Fruit fly (Drosophila melanogaster) whole organism, prepupa: ENCODE results near the gene CG14518.

Source experiments
- CG10669 ChIP-seq: fragments of 200-800 bp; sonication (Bioruptor generic); optimal IDR thresholded peaks from 3 replicates; lab custom pipeline; 2018; ENCODE audit warnings: missing biosample characterization, mild to moderate bottlenecking, missing genetic modification characterization, moderate library complexity
- CG11902 ChIP-seq: fragments of 200-800 bp; sonication (Bioruptor generic); optimal IDR thresholded peaks from 3 replicates; lab custom pipeline; 2016; ENCODE audit warnings: missing biosample characterization, missing genetic modification characterization
- CG6854 ChIP-seq: fragments of 200-800 bp; sonication (Bioruptor generic); optimal IDR thresholded peaks from 2 replicates; lab custom pipeline; 2017; ENCODE audit warnings: missing biosample characterization, mild to moderate bottlenecking, missing genetic modification characterization
- eg ChIP-seq: fragments of 200-800 bp; sonication (Bioruptor generic); IDR thresholded peaks from 3 replicates; pipeline ENCODE4 v1.3.6; 2022; ENCODE audit warnings: missing biosample characterization, missing genetic modification characterization
- fd85E ChIP-seq: fragments of 200-800 bp; sonication (Bioruptor generic); optimal IDR thresholded peaks from 3 replicates; lab custom pipeline; 2016; ENCODE audit warnings: missing biosample characterization, missing genetic modification characterization
- spab ChIP-seq: fragments of 200-800 bp; sonication (Bioruptor generic); optimal IDR thresholded peaks from 2 replicates; lab custom pipeline; 2017; ENCODE audit warnings: missing biosample characterization, mild to moderate bottlenecking, missing genetic modification characterization, missing genetic modification reagents

DNA sequence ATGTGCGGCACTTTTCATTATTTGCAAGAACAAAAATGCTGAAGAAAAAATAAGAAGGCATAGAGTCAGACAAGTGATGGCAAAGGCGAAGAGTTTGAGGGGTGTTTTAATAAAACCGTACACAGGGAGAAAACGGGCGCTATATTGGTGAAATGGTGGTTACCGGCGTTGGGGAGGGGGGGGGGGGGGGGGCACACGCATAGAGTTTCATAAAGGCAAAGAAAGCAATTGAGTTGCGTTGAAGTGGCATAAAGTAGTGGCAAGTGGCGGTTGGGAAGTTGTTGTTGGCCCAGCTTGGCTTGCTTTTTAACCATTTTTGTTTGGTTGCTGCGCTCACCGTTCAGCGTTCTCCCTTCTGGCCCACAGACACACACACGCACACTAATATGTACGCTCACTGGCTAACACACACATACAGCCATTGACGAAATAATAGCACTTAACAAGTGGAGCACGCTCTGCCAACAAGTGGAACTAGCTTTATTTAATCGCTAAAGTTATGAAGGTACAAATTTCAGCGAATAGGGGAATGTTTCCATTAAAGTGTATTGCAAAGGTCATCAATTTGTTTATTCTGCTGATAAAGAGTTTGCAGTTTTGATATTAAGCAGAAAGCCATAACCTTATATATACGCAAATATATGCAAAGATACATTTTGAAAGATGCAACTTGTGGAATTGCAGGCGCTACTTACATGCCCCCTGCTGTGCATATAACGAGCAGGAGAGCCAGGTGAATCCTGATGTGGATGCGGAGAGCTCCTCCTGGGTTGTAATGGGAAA is 37.0 kb upstream of the CG14518 start:
- TF ChIP-seq CG6854 (no peak), CG11902 (GFP tag; lab: Kevin White, UChicago) (no peak), spab (GFP tag; lab: Kevin White, UChicago) (peak; percentile 38), CG10669 (GFP tag; lab: Kevin White, UChicago) (peak; percentile 49), fd85E (GFP tag; lab: Kevin White, UChicago) (no peak), eg (GFP tag; lab: Robert Waterston, UW) (no peak)
